Worm (Caenorhabditis elegans) whole organism, late embryonic: ENCODE results near the gene egas-2.

Source experiments
- ceh-24 ChIP-seq: sonication (generic microtip); optimal IDR thresholded peaks from 2 replicates; lab custom pipeline; 2016; ENCODE audit warnings: mild to moderate bottlenecking, missing genetic modification characterization, missing compliant biosample characterization
- fkh-10 ChIP-seq: fragments of 150-350 bp; optimal IDR thresholded peaks from 2 replicates; lab custom pipeline; 2014; ENCODE audit warnings: missing biosample characterization, missing genetic modification reagents, missing genetic modification characterization
- hlh-30 ChIP-seq: sonication (generic microtip); optimal IDR thresholded peaks from 2 replicates; lab custom pipeline; 2017; ENCODE audit warnings: antibody characterized with exemption, missing genetic modification characterization, missing compliant biosample characterization; ENCODE audit not compliant: insufficient read depth

ce11 chrV:18636248-18636647, 13.9 kb upstream of the egas-2 start, which contains the start of gene egas-3:
- TF ChIP-seq hlh-30 (no peak), fkh-10 (no peak), ceh-24 (tag; lab: Kevin White, UChicago) (no peak)
